Fruit fly (Drosophila melanogaster): ENCODE measurements around the gene Pdss2.

The Pdss2 gene

DNA sequence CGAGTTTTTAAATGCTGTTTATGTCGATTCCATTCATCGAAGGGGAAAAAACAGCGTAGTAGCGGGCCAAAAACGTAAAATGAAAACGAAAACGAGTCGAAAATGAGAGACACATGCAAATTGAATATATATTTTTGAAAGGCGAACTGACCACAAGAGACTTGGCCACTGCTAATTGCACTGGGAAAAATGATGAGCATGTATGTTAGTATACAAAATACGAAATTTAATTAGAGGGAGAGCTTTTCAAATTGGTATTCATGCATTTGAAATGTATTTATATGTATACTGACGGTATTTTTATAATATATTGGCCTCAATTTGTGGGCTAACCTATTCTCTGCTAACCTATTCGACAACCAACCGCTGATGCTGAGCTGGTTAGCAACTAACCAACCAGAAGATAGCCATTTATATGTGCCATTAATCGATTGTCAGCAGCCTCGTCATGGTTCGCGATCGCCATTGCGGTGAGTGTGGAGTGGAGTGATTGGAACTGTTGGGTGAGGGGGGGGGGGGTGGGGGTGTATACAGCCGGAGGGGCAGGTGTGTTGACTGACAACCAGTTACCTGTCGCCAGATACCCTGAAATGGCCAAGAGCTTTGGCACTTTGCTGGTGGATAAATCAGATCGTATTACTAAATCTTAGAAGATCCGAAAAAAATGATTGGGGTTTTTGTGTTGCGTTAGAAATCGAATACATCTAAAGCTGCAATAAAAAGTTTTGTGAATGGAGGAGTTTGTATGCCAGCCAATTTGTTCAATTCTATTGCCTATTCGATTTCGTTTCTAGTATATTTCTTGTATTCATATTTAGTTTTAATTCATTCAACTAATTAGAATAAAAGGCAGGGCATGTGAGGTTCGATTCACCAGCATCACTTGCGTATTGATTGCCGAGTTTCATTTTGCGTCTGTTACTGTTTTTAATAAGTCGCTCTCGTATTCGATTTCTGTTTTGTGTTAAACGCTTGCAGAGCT is 14.5 kb downstream of the Pdss2 start (continued):
- TF ChIP-seq CG14441 (GFP tag; IDR thresholded peaks at IDR 0.05) (peak; percentile 38), CG11085 (GFP tag; IDR thresholded peaks at IDR 0.05) (0 out of 2 replicates have a peak, but pooled peaks have one; percentile 6), insv (GFP tag; optimal IDR thresholded peaks at IDR 0.05) (no peak), CG10565 (GFP tag; optimal IDR thresholded peaks at IDR 0.05) (no peak), E2f1 (GFP tag; IDR thresholded peaks at IDR 0.05) (peak; percentile 46; the same call in 1 of the 2 replicates), ranshi (GFP tag; IDR thresholded peaks at IDR 0.05) (0 out of 2 replicates have a peak, but pooled peaks have one; percentile 15), stc (GFP tag; IDR thresholded peaks at IDR 0.05) (peak; percentile 15; the same call in 1 of the 2 replicates), Fer1 (GFP tag; optimal IDR thresholded peaks at IDR 0.05) (peak; percentile 8), abd-A (tag; optimal IDR thresholded peaks at IDR 0.05) (peak; percentile 63), CG2120 (GFP tag; optimal IDR thresholded peaks at IDR 0.05) (peak; percentile 43)

DNA sequence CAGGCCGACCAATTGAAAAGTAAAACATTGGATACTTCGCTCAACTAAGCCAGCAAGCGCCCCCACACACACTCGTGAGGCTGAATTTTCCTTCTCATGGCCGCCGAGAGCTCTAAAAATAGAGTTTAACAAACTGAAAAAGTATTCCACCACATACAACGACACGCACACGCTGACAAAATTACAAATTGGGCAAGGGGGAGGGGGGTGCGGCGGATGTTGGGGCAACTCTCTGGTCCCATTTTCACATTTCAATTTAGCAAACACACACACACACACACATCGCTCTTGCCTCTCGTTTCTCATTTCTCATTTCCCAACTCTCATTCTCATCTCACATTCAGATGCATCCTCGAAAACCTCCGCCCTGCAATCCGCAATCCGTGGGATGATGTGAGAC is 15.7 kb downstream of the Pdss2 start:
- TF ChIP-seq Trl (optimal IDR thresholded peaks at IDR 0.05) (peak; percentile 15 to 17), Trl (GFP tag; optimal IDR thresholded peaks at IDR 0.05) (no peak), cg (GFP tag; optimal IDR thresholded peaks at IDR 0.05) (peak; percentile 63), dmrt99B (tag; optimal IDR thresholded peaks at IDR 0.05) (no peak), sd (tag; optimal IDR thresholded peaks at IDR 0.05) (peak; percentile 41), HmgD (GFP tag; optimal IDR thresholded peaks at IDR 0.05) (no peak), CG7963 (GFP tag; IDR thresholded peaks at IDR 0.05; ENCODE audit: partially characterized antibody) (0 out of 3 replicates have a peak, but pooled peaks have one; percentile 19), nerfin-1 (tag; optimal IDR thresholded peaks at IDR 0.05) (peak; percentile 7), CG11696 (GFP tag; IDR thresholded peaks at IDR 0.05) (0 out of 2 replicates have a peak, but pooled peaks have one; percentile 15), CG12769 (tag; optimal IDR thresholded peaks at IDR 0.05) (peak; percentile 40), CG12659 (GFP tag; optimal IDR thresholded peaks at IDR 0.05) (no peak), crol (GFP tag; IDR thresholded peaks at IDR 0.05) (peak; percentile 81), sr (GFP tag; IDR thresholded peaks at IDR 0.05) (peak; percentile 16; the same call in 1 of the 3 replicates)

DNA sequence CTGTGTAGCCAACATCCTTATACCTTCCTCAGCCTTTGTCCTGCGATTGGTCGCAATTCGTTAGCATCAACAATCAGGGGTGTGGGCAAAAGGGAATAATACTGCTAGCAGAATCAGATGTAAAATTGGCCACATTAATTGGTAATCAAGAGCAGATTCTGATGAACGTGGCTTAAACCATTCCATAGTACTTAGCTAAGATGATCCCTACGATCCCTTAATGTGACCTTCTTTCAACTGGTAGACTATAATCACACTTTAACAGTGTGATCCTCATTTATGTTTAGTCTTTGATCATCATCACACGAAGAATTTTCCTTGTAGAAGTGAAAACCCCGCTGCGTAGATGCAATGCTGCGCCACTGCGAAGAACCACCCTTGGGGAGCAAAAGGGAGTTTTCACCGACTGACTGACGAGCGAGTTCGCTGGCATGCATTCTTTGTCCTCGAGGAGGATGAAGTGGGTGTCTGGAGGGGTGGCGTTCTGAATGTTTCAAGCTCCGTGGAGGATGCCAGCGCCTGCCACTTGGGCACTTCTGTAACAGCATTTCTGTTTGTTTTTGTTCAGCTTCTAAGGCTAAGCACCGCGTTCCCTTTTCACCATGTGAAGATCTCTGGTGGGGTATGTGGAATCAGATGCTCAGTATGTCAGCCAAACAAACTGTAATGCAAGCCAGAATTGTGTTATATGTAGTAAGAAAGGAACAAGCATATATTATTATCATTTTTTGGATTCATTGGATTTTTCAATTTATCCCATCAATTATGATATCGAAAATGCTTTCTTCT is 16.4 kb downstream of the Pdss2 start:
- TF ChIP-seq CG2129 (GFP tag; IDR thresholded peaks at IDR 0.05; ENCODE audit: partially characterized antibody) (no peak), CG4707 (GFP tag; optimal IDR thresholded peaks at IDR 0.05) (no peak), Dbx (GFP tag; IDR thresholded peaks at IDR 0.05) (no peak), Sin3A (optimal IDR thresholded peaks at IDR 0.05) (no peak), CG16779 (GFP tag; IDR thresholded peaks at IDR 0.05) (no peak), Mad (GFP tag; optimal IDR thresholded peaks at IDR 0.05) (no peak), Lhr (GFP tag; optimal IDR thresholded peaks at IDR 0.05) (no peak), z (GFP tag; IDR thresholded peaks at IDR 0.05) (no peak), Hr78 (GFP tag; optimal IDR thresholded peaks at IDR 0.05) (no peak), Med (GFP tag) (peak; percentile 54), CG31365 (tag; optimal IDR thresholded peaks at IDR 0.05) (no peak), CG10565 (GFP tag; optimal IDR thresholded peaks at IDR 0.05) (no peak), Ssrp (tag; optimal IDR thresholded peaks at IDR 0.05) (no peak), CG6765 (GFP tag; optimal IDR thresholded peaks at IDR 0.05) (no peak), Hr39 (optimal IDR thresholded peaks at IDR 0.05) (no peak), CG7987 (GFP tag; optimal IDR thresholded peaks at IDR 0.05) (no peak), Kr (GFP tag; optimal IDR thresholded peaks at IDR 0.05) (no peak), CG31441 (GFP tag; IDR thresholded peaks at IDR 0.05) (no peak), ara (GFP tag; IDR thresholded peaks at IDR 0.05) (0 out of 2 replicates have a peak, but pooled peaks have one; percentile 17), bab2 (GFP tag; optimal IDR thresholded peaks at IDR 0.05) (no peak), caup (GFP tag; optimal IDR thresholded peaks at IDR 0.05; ENCODE audit: severe bottlenecking) (no peak), sima (GFP tag; optimal IDR thresholded peaks at IDR 0.05) (no peak), ato (GFP tag; IDR thresholded peaks at IDR 0.05; ENCODE audit: partially characterized antibody) (no peak)
